Fruit fly (Drosophila melanogaster) whole organism, embryonic: ENCODE measurements around the gene CG46042.

Experiments used
- CG10431 ChIP-seq: fragments of 200-800 bp; sonication (Bioruptor generic); optimal IDR thresholded peaks from 3 replicates; lab custom pipeline; 2018; ENCODE audit warnings: missing biosample characterization, mild to moderate bottlenecking, missing genetic modification characterization
- CG10462 ChIP-seq: fragments of 200-800 bp; sonication (Bioruptor generic); optimal IDR thresholded peaks from 2 replicates; lab custom pipeline; 2016; ENCODE audit warnings: missing biosample characterization, missing genetic modification characterization
- CG11247 ChIP-seq: fragments of 200-800 bp; sonication (Bioruptor generic); IDR thresholded peaks from 2 replicates; pipeline ENCODE4 v1.3.6; 2022; ENCODE audit warnings: missing biosample characterization, missing genetic modification characterization
- CG12236 ChIP-seq: fragments of 200-800 bp; sonication (Bioruptor generic); optimal IDR thresholded peaks from 2 replicates; lab custom pipeline; 2016; ENCODE audit warnings: missing biosample characterization, missing genetic modification characterization
- CG13287 ChIP-seq: fragments of 200-800 bp; sonication (Bioruptor generic); IDR thresholded peaks from 2 replicates; pipeline ENCODE4 v1.3.6; 2022; ENCODE audit warnings: missing biosample characterization, missing genetic modification characterization; ENCODE audit not compliant: partially characterized antibody
- CG13296 ChIP-seq: fragments of 200-800 bp; sonication (Bioruptor generic); optimal IDR thresholded peaks from 3 replicates; lab custom pipeline; 2018; ENCODE audit warnings: missing biosample characterization, mild to moderate bottlenecking, missing genetic modification characterization
- CG14014 ChIP-seq: fragments of 200-800 bp; sonication (Bioruptor generic); IDR thresholded peaks from 2 replicates; pipeline ENCODE4 v1.3.6; 2022; ENCODE audit warnings: missing biosample characterization, missing genetic modification characterization
- CG14441 ChIP-seq: fragments of 200-800 bp; sonication (Bioruptor generic); IDR thresholded peaks from 2 replicates; pipeline ENCODE4 v1.3.6; 2022; ENCODE audit warnings: missing biosample characterization, missing genetic modification characterization
- CG15269 ChIP-seq: fragments of 200-800 bp; sonication (Bioruptor generic); optimal IDR thresholded peaks from 2 replicates; lab custom pipeline; 2018; ENCODE audit warnings: missing biosample characterization, mild to moderate bottlenecking, missing genetic modification characterization, moderate library complexity
- CG17328 ChIP-seq: fragments of 200-800 bp; sonication (Bioruptor generic); IDR thresholded peaks from 2 replicates; pipeline ENCODE4 v1.3.6; 2022; ENCODE audit warnings: missing biosample characterization, missing genetic modification characterization
- CG17385 ChIP-seq: fragments of 200-800 bp; sonication (Bioruptor generic); optimal IDR thresholded peaks from 3 replicates; lab custom pipeline; 2018; ENCODE audit warnings: missing biosample characterization, mild to moderate bottlenecking, missing genetic modification characterization
- CG17612 ChIP-seq: fragments of 200-800 bp; sonication (Bioruptor generic); IDR thresholded peaks from 2 replicates; pipeline ENCODE4 v1.3.6; 2022; ENCODE audit warnings: missing biosample characterization, missing genetic modification characterization
- CG18619 ChIP-seq: fragments of 200-800 bp; sonication (Bioruptor generic); optimal IDR thresholded peaks from 3 replicates; lab custom pipeline; 2017; ENCODE audit warnings: missing biosample characterization, mild to moderate bottlenecking, missing genetic modification characterization
- CG2889 ChIP-seq: fragments of 200-800 bp; sonication (Bioruptor generic); IDR thresholded peaks from 3 replicates; pipeline ENCODE4 v1.3.6; 2022; ENCODE audit warnings: missing biosample characterization, missing genetic modification characterization
- CG30020 ChIP-seq: fragments of 200-800 bp; optimal IDR thresholded peaks from 2 replicates; lab custom pipeline; 2019; ENCODE audit warnings: missing biosample characterization, mild to moderate bottlenecking, missing genetic modification characterization, moderate library complexity
- CG32532 ChIP-seq: fragments of 200-800 bp; sonication (Bioruptor generic); IDR thresholded peaks from 2 replicates; pipeline ENCODE4 v1.3.6; 2022; ENCODE audit warnings: missing biosample characterization, missing genetic modification characterization
- CG3995 ChIP-seq: fragments of 200-800 bp; sonication (Bioruptor generic); optimal IDR thresholded peaks from 3 replicates; lab custom pipeline; 2016; ENCODE audit warnings: missing biosample characterization, missing genetic modification characterization
- CG42726 ChIP-seq: fragments of 200-800 bp; sonication (Bioruptor generic); IDR thresholded peaks from 2 replicates; pipeline ENCODE4 v1.3.6; 2022; ENCODE audit warnings: missing biosample characterization, missing genetic modification characterization; ENCODE audit not compliant: partially characterized antibody
- CG4404 ChIP-seq: fragments of 200-800 bp; sonication (Bioruptor generic); IDR thresholded peaks from 2 replicates; pipeline ENCODE4 v1.3.6; 2022; ENCODE audit warnings: missing biosample characterization, missing genetic modification characterization
- CG6175 ChIP-seq: fragments of 200-800 bp; sonication (Bioruptor generic); IDR thresholded peaks from 3 replicates; pipeline ENCODE4 v1.3.6; 2022; ENCODE audit warnings: missing biosample characterization, missing genetic modification characterization
- CG8388 ChIP-seq: fragments of 200-800 bp; sonication (Bioruptor generic); optimal IDR thresholded peaks from 2 replicates; lab custom pipeline; 2019; ENCODE audit warnings: missing biosample characterization, mild to moderate bottlenecking, missing genetic modification characterization, moderate library complexity
- CG8924 ChIP-seq: fragments of 200-800 bp; optimal IDR thresholded peaks from 3 replicates; lab custom pipeline; 2019; ENCODE audit warnings: missing biosample characterization, mild to moderate bottlenecking, missing genetic modification characterization, moderate library complexity
- CG9437 ChIP-seq: fragments of 200-800 bp; sonication (Bioruptor generic); optimal IDR thresholded peaks from 2 replicates; lab custom pipeline; 2018; ENCODE audit warnings: missing biosample characterization, mild to moderate bottlenecking, missing genetic modification characterization
- CTCF ChIP-seq: fragments of 200-800 bp; sonication (Bioruptor generic); optimal IDR thresholded peaks from 2 replicates; lab custom pipeline; 2017; ENCODE audit warnings: missing biosample characterization, mild to moderate bottlenecking, missing genetic modification characterization, moderate library complexity
- Dek ChIP-seq: fragments of 200-800 bp; sonication (Bioruptor generic); optimal IDR thresholded peaks from 3 replicates; lab custom pipeline; 2019; ENCODE audit warnings: missing biosample characterization, mild to moderate bottlenecking, missing genetic modification characterization, moderate library complexity
- Doc3 ChIP-seq: fragments of 200-800 bp; sonication (Bioruptor generic); IDR thresholded peaks from 3 replicates; pipeline ENCODE4 v1.3.6; 2022; ENCODE audit warnings: missing biosample characterization, missing genetic modification characterization; ENCODE audit not compliant: partially characterized antibody
- ERR ChIP-seq: fragments of 200-800 bp; sonication (Bioruptor generic); optimal IDR thresholded peaks from 2 replicates; lab custom pipeline; 2016; ENCODE audit warnings: missing biosample characterization, missing genetic modification characterization
- Fer3 ChIP-seq: fragments of 200-800 bp; sonication (Bioruptor generic); optimal IDR thresholded peaks from 2 replicates; lab custom pipeline; 2018; ENCODE audit warnings: missing biosample characterization, mild to moderate bottlenecking, missing genetic modification characterization, moderate library complexity
- GATAe ChIP-seq: fragments of 200-800 bp; sonication (Bioruptor generic); conservative IDR thresholded peaks from 2 replicates; pipeline ENCODE4 v1.3.6; 2022; ENCODE audit warnings: missing biosample characterization, missing genetic modification characterization
- Gug ChIP-seq: fragments of 200-800 bp; sonication (Bioruptor generic); IDR thresholded peaks from 4 replicates; pipeline ENCODE4 v1.3.6; 2022; ENCODE audit warnings: missing biosample characterization, missing genetic modification characterization
- HHEX ChIP-seq: fragments of 200-800 bp; sonication (Bioruptor generic); optimal IDR thresholded peaks from 3 replicates; lab custom pipeline; 2017; ENCODE audit warnings: missing biosample characterization, mild to moderate bottlenecking, missing genetic modification characterization, missing genetic modification reagents
- Hand ChIP-seq: fragments of 200-800 bp; sonication (Bioruptor generic); optimal IDR thresholded peaks from 2 replicates; lab custom pipeline; 2017; ENCODE audit warnings: mild to moderate bottlenecking, missing biosample characterization, missing genetic modification reagents, missing genetic modification characterization
- Hmx ChIP-seq: fragments of 200-800 bp; sonication (Bioruptor generic); optimal IDR thresholded peaks from 2 replicates; lab custom pipeline; 2016; ENCODE audit warnings: missing biosample characterization, missing genetic modification characterization
- Mes4 ChIP-seq: fragments of 200-800 bp; sonication (Bioruptor generic); optimal IDR thresholded peaks from 2 replicates; lab custom pipeline; 2016; ENCODE audit warnings: missing biosample characterization, missing genetic modification characterization
- Myb ChIP-seq: fragments of 200-800 bp; sonication (Bioruptor generic); optimal IDR thresholded peaks from 2 replicates; lab custom pipeline; 2016; ENCODE audit warnings: missing biosample characterization, missing genetic modification characterization
- Sry-β ChIP-seq: fragments of 200-800 bp; sonication (Bioruptor generic); optimal IDR thresholded peaks from 2 replicates; lab custom pipeline; 2018; ENCODE audit warnings: missing biosample characterization, mild to moderate bottlenecking, missing genetic modification characterization, moderate library complexity
- Ssrp ChIP-seq: fragments of 200-800 bp; sonication (Bioruptor generic); optimal IDR thresholded peaks from 2 replicates; lab custom pipeline; 2018; ENCODE audit warnings: missing biosample characterization, mild to moderate bottlenecking, missing genetic modification characterization, moderate library complexity
- Stat92E ChIP-seq, 3 experiments: fragments of >200 bp in 2 of 3; fragments of 200-800 bp in 1 of 3; sonication (Bioruptor generic) in 1 of 3; optimal IDR thresholded peaks; 2 replicates each; lab custom pipeline; 2017 to 2019; ENCODE audit warnings: missing biosample characterization in 3 of 3, missing genetic modification characterization in 3 of 3, mild to moderate bottlenecking in 1 of 3, moderate library complexity in 1 of 3
- aop ChIP-seq: fragments of 200-800 bp; sonication (Bioruptor generic); IDR thresholded peaks from 2 replicates; pipeline ENCODE4 v1.3.6; 2022; ENCODE audit warnings: missing biosample characterization, missing genetic modification characterization
- cato ChIP-seq: fragments of 200-800 bp; sonication (Bioruptor generic); optimal IDR thresholded peaks from 2 replicates; lab custom pipeline; 2016; ENCODE audit warnings: missing biosample characterization, missing genetic modification characterization, borderline replicate concordance
- chn ChIP-seq: fragments of 200-800 bp; sonication (Bioruptor generic); optimal IDR thresholded peaks from 2 replicates; lab custom pipeline; 2016; ENCODE audit warnings: missing biosample characterization, missing genetic modification characterization
- crp ChIP-seq, 2 experiments: fragments of 200-800 bp; sonication (Bioruptor generic); optimal IDR thresholded peaks; 2 replicates in 1 of 2; 3 replicates in 1 of 2; lab custom pipeline; 2017; ENCODE audit warnings: missing biosample characterization in 2 of 2, missing genetic modification characterization in 2 of 2, mild to moderate bottlenecking in 1 of 2, moderate library complexity in 1 of 2
- dati ChIP-seq: fragments of 200-800 bp; sonication (Bioruptor generic); IDR thresholded peaks from 2 replicates; pipeline ENCODE4 v1.3.6; 2022; ENCODE audit warnings: missing biosample characterization, missing genetic modification characterization
- dimm ChIP-seq: fragments of 200-800 bp; sonication (Bioruptor generic); IDR thresholded peaks from 2 replicates; pipeline ENCODE4 v1.3.6; 2022; ENCODE audit warnings: missing biosample characterization, missing genetic modification characterization
- ems ChIP-seq: fragments of 200-800 bp; sonication (Bioruptor generic); optimal IDR thresholded peaks from 3 replicates; lab custom pipeline; 2016; ENCODE audit warnings: missing biosample characterization, missing genetic modification characterization
- hbn ChIP-seq: fragments of 200-800 bp; sonication (Bioruptor generic); IDR thresholded peaks from 2 replicates; pipeline ENCODE4 v1.3.6; 2022; ENCODE audit warnings: missing biosample characterization, missing genetic modification characterization; ENCODE audit not compliant: partially characterized antibody
- sim ChIP-seq: fragments of 200-800 bp; sonication (Bioruptor generic); IDR thresholded peaks from 2 replicates; pipeline ENCODE4 v1.3.6; 2022; ENCODE audit warnings: missing biosample characterization, missing genetic modification characterization
- sna ChIP-seq: fragments of 200-800 bp; sonication (Bioruptor generic); IDR thresholded peaks from 2 replicates; pipeline ENCODE4 v1.3.6; 2022; ENCODE audit warnings: missing biosample characterization, missing genetic modification characterization; ENCODE audit not compliant: partially characterized antibody
- tll ChIP-seq, 2 experiments: fragments of 200-800 bp in 1 of 2; fragments of >200 bp in 1 of 2; sonication (Bioruptor generic) in 1 of 2; optimal IDR thresholded peaks; 2 replicates each; lab custom pipeline; 2017 to 2019; ENCODE audit warnings: missing biosample characterization in 2 of 2, missing genetic modification characterization in 2 of 2, mild to moderate bottlenecking in 1 of 2, moderate library complexity in 1 of 2

Gene CG46042

dm6 chr3R:19902926-19903739 lies 39.1 kb downstream of the CG46042 start, which contains the start of gene ClpX (continued):
- TF ChIP-seq CG6175 (GFP tag; lab: Robert Waterston, UW) (no peak), CG17328 (no peak), cato (no peak), hbn (GFP tag; lab: Robert Waterston, UW) (peak; percentile 70), CG2889 (GFP tag; lab: Robert Waterston, UW) (no peak), Sry-β (no peak), GATAe (GFP tag; lab: Robert Waterston, UW) (no peak), Fer3 (tag; lab: Kevin White, UChicago) (no peak), CG32532 (GFP tag; lab: Robert Waterston, UW) (no peak), Gug (no peak), dimm (GFP tag; lab: Robert Waterston, UW) (no peak), CG14014 (GFP tag; lab: Robert Waterston, UW) (no peak), CG17612 (GFP tag; lab: Robert Waterston, UW) (no peak), sna (GFP tag; lab: Robert Waterston, UW) (peak; percentile 80), ERR (GFP tag; lab: Kevin White, UChicago) (no peak), CG8924 (no peak), crp (GFP tag; optimal IDR thresholded peaks at IDR 0.05; lab: Kevin White, UChicago) (peak; percentile 82 to 97), CG11247 (GFP tag; lab: Robert Waterston, UW) (no peak), CG8388 (GFP tag; lab: Kevin White, UChicago) (no peak), Ssrp (no peak), HHEX (no peak), ems (GFP tag; lab: Kevin White, UChicago) (no peak), aop (GFP tag; lab: Robert Waterston, UW) (no peak), Dek (tag; lab: Kevin White, UChicago) (peak; percentile 20), CG14441 (GFP tag; lab: Robert Waterston, UW) (no peak), CG4404 (GFP tag; lab: Robert Waterston, UW) (no peak), tll (GFP tag; optimal IDR thresholded peaks at IDR 0.05; lab: Kevin White, UChicago) (no peak), dati (no peak), Doc3 (GFP tag; lab: Robert Waterston, UW) (peak; percentile 61; the same call in 2 of the 3 replicates), CG17385 (GFP tag; lab: Kevin White, UChicago) (peak; percentile 100), CG13287 (GFP tag; lab: Robert Waterston, UW) (peak; percentile 80), Hmx (GFP tag; lab: Kevin White, UChicago) (no peak), CG12236 (no peak), CG13296 (peak; percentile 20), Mes4 (GFP tag; lab: Kevin White, UChicago) (no peak), sim (no peak), CG30020 (tag; lab: Kevin White, UChicago) (no peak), CG15269 (tag; lab: Kevin White, UChicago) (no peak), CG18619 (GFP tag; lab: Kevin White, UChicago) (no peak), CG9437 (GFP tag; lab: Kevin White, UChicago) (no peak), CG10431 (GFP tag; lab: Kevin White, UChicago) (no peak), Stat92E (GFP tag; optimal IDR thresholded peaks at IDR 0.05; lab: Kevin White, UChicago) (peak in 1 of 3 experiments; percentile 48), CG3995 (GFP tag; lab: Kevin White, UChicago) (no peak), CTCF (GFP tag; lab: Kevin White, UChicago) (no peak), Myb (no peak), CG42726 (peak; percentile 46; the same call in 1 of the 2 replicates), Hand (GFP tag; lab: Kevin White, UChicago) (no peak), chn (GFP tag; lab: Kevin White, UChicago) (no peak), CG10462 (GFP tag; lab: Kevin White, UChicago) (no peak)
